Fruit fly (Drosophila melanogaster) whole organism, wandering third instar larva: Measurements from ENCODE around the gene Sodh2.

Source experiments
- CG32264 ChIP-seq: fragments of 200-800 bp; sonication (Bioruptor generic); optimal IDR thresholded peaks from 2 replicates; lab custom pipeline; 2016; ENCODE audit warnings: missing biosample characterization, missing genetic modification characterization
- CrebA ChIP-seq: fragments of 200-800 bp; sonication (Bioruptor generic); optimal IDR thresholded peaks from 2 replicates; lab custom pipeline; 2016; ENCODE audit warnings: missing biosample characterization, mild to moderate bottlenecking, missing genetic modification characterization, borderline replicate concordance
- Dfd ChIP-seq: fragments of >200 bp; optimal IDR thresholded peaks from 2 replicates; lab custom pipeline; 2017; ENCODE audit warnings: missing biosample characterization, missing genetic modification characterization
- Dif ChIP-seq: fragments of 200-275, 200-300 bp; sonication (Bioruptor generic); optimal IDR thresholded peaks from 2 replicates; lab custom pipeline; 2018; ENCODE audit warnings: missing biosample characterization, missing genetic modification characterization; ENCODE audit not compliant: partially characterized antibody
- GATAd ChIP-seq: sonication (Bioruptor generic); optimal IDR thresholded peaks from 2 replicates; lab custom pipeline; 2016; ENCODE audit warnings: missing biosample characterization, missing genetic modification characterization
- HLH106 ChIP-seq: fragments of 200-800 bp; optimal IDR thresholded peaks from 3 replicates; lab custom pipeline; 2019; ENCODE audit warnings: missing biosample characterization, mild to moderate bottlenecking, missing genetic modification characterization, moderate library complexity
- Hnf4 ChIP-seq: fragments of 200-800 bp; sonication (Bioruptor generic); optimal IDR thresholded peaks from 2 replicates; lab custom pipeline; 2016; ENCODE audit warnings: missing biosample characterization, mild to moderate bottlenecking, missing genetic modification characterization
- Hr78 ChIP-seq: fragments of >200 bp; optimal IDR thresholded peaks from 2 replicates; lab custom pipeline; 2017; ENCODE audit warnings: missing biosample characterization, missing genetic modification characterization
- Hr83 ChIP-seq: fragments of 200-300 bp; sonication (Bioruptor generic); optimal IDR thresholded peaks from 2 replicates; lab custom pipeline; 2016; ENCODE audit warnings: missing biosample characterization, mild to moderate bottlenecking, missing genetic modification characterization, moderate library complexity; ENCODE audit not compliant: poor library complexity, severe bottlenecking
- Jra ChIP-seq: sonication (Bioruptor generic); optimal IDR thresholded peaks from 2 replicates; lab custom pipeline; 2016; ENCODE audit warnings: missing biosample characterization, missing genetic modification characterization
- Mio ChIP-seq: sonication (Bioruptor generic); optimal IDR thresholded peaks from 2 replicates; lab custom pipeline; 2016; ENCODE audit warnings: missing biosample characterization, missing genetic modification characterization
- Myc ChIP-seq: fragments of >200 bp; optimal IDR thresholded peaks from 2 replicates; lab custom pipeline; 2017
- N ChIP-seq: fragments of >200 bp; optimal IDR thresholded peaks from 2 replicates; lab custom pipeline; 2018; ENCODE audit warnings: missing biosample characterization, missing external identifiers, missing genetic modification characterization
- Rel ChIP-seq, 2 experiments: fragments of 200-800 bp; sonication (Bioruptor generic) in 1 of 2; optimal IDR thresholded peaks; 2 replicates in 1 of 2; 3 replicates in 1 of 2; lab custom pipeline; 2016 to 2019; ENCODE audit warnings: mild to moderate bottlenecking in 2 of 2, missing biosample characterization in 2 of 2, missing genetic modification characterization in 2 of 2, moderate library complexity in 1 of 2
- Sp1 ChIP-seq: fragments of 200-800 bp; sonication (Bioruptor generic); optimal IDR thresholded peaks from 3 replicates; lab custom pipeline; 2019; ENCODE audit warnings: missing biosample characterization, mild to moderate bottlenecking, missing genetic modification characterization, moderate library complexity
- Vsx2 ChIP-seq: fragments of 200-300, 225-300 bp; sonication (Bioruptor generic); optimal IDR thresholded peaks from 2 replicates; lab custom pipeline; 2018; ENCODE audit warnings: missing biosample characterization, missing genetic modification characterization; ENCODE audit not compliant: partially characterized antibody
- br ChIP-seq: fragments of 200-800 bp; sonication (Bioruptor generic); optimal IDR thresholded peaks from 2 replicates; lab custom pipeline; 2016; ENCODE audit warnings: missing biosample characterization, missing genetic modification characterization
- dl ChIP-seq, 2 experiments: fragments of 175-275, 200-275 bp in 1 of 2; fragments of 200-275 bp in 1 of 2; sonication (Bioruptor generic); optimal IDR thresholded peaks; lab custom pipeline; 2018; ENCODE audit warnings: mild to moderate bottlenecking in 2 of 2, missing biosample characterization in 2 of 2, missing genetic modification characterization in 2 of 2, moderate library complexity in 2 of 2; ENCODE audit not compliant: partially characterized antibody in 2 of 2, insufficient read depth in 1 of 2
- dmrt93B ChIP-seq: fragments of 200-800 bp; sonication (Bioruptor generic); optimal IDR thresholded peaks from 2 replicates; lab custom pipeline; 2018; ENCODE audit warnings: missing biosample characterization, mild to moderate bottlenecking, missing genetic modification characterization
- dsf ChIP-seq: sonication (Bioruptor generic); optimal IDR thresholded peaks from 2 replicates; lab custom pipeline; 2016; ENCODE audit warnings: missing biosample characterization, missing genetic modification characterization, borderline replicate concordance
- foxo ChIP-seq, 2 experiments: fragments of 200-800 bp; sonication (Bioruptor generic); optimal IDR thresholded peaks; 2 replicates in 1 of 2; 3 replicates in 1 of 2; lab custom pipeline; 2016 to 2017; ENCODE audit warnings: missing biosample characterization in 2 of 2, missing genetic modification characterization in 2 of 2
- fru ChIP-seq: fragments of 200-800 bp; sonication (Bioruptor generic); optimal IDR thresholded peaks from 3 replicates; lab custom pipeline; 2016; ENCODE audit warnings: missing biosample characterization, mild to moderate bottlenecking, missing genetic modification characterization
- h ChIP-seq: fragments of 200-800 bp; sonication (Bioruptor generic); optimal IDR thresholded peaks from 3 replicates; lab custom pipeline; 2016; ENCODE audit warnings: missing biosample characterization, mild to moderate bottlenecking, missing genetic modification characterization
- jim ChIP-seq: fragments of 175-275, 200-325 bp; sonication (Bioruptor generic); optimal IDR thresholded peaks from 2 replicates; lab custom pipeline; 2016; ENCODE audit warnings: missing biosample characterization, mild to moderate bottlenecking, missing genetic modification characterization
- lola ChIP-seq: fragments of >200 bp; optimal IDR thresholded peaks from 2 replicates; lab custom pipeline; 2017; ENCODE audit warnings: missing biosample characterization, missing genetic modification characterization
- pan ChIP-seq: fragments of >200 bp; optimal IDR thresholded peaks from 2 replicates; lab custom pipeline; 2017
- psq ChIP-seq: fragments of 200-800 bp; sonication (Bioruptor generic); optimal IDR thresholded peaks from 3 replicates; lab custom pipeline; 2017; ENCODE audit warnings: missing biosample characterization, mild to moderate bottlenecking, missing genetic modification characterization, moderate library complexity
- rgr ChIP-seq: fragments of 200-800 bp; sonication (Bioruptor generic); optimal IDR thresholded peaks from 3 replicates; lab custom pipeline; 2016; ENCODE audit warnings: missing biosample characterization, mild to moderate bottlenecking, missing genetic modification characterization
- sv ChIP-seq: fragments of 200-800 bp; sonication (Bioruptor generic); optimal IDR thresholded peaks from 3 replicates; lab custom pipeline; 2016; ENCODE audit warnings: missing biosample characterization, missing genetic modification characterization
- tai ChIP-seq: sonication (Bioruptor generic); optimal IDR thresholded peaks from 2 replicates; lab custom pipeline; 2016; ENCODE audit warnings: missing biosample characterization, missing genetic modification characterization
- usp ChIP-seq: fragments of >200 bp; optimal IDR thresholded peaks from 2 replicates; lab custom pipeline; 2017; ENCODE audit warnings: missing biosample characterization, missing genetic modification characterization

Sodh2 gene

dm6 chr3R:10850636-10851035, 25.5 kb upstream of the Sodh2 start:
- TF ChIP-seq tai (GFP tag; lab: Kevin White, UChicago) (no peak), dmrt93B (GFP tag; lab: Kevin White, UChicago) (no peak), lola (GFP tag; lab: Kevin White, UChicago) (no peak), HLH106 (tag; lab: Kevin White, UChicago) (no peak), N (GFP tag; lab: Kevin White, UChicago) (no peak), Hr78 (GFP tag; lab: Kevin White, UChicago) (no peak), CG32264 (no peak), Mio (no peak), Jra (no peak), fru (GFP tag; lab: Kevin White, UChicago) (no peak), rgr (GFP tag; lab: Kevin White, UChicago) (no peak), Sp1 (GFP tag; lab: Kevin White, UChicago) (no peak), h (no peak)

dm6 chr3R:10852232-10852774, 23.9 kb upstream of the Sodh2 start, which contains the start of gene CG4565:
Gene CG4565, plus strand, starts transcription at chr3R:10852724.
- no peak for TF ChIP-seq lola (GFP tag; lab: Kevin White, UChicago)
- TF ChIP-seq dsf (GFP tag; lab: Kevin White, UChicago), result no peak
- peak; percentile 67 for TF ChIP-seq Myc (lab: Kevin White, UChicago)
- no peak for TF ChIP-seq tai (GFP tag; lab: Kevin White, UChicago)
- TF ChIP-seq br, result no peak
- TF ChIP-seq dmrt93B (GFP tag; lab: Kevin White, UChicago), result no peak
- TF ChIP-seq Dif (GFP tag; lab: Kevin White, UChicago), result peak; percentile 44
- TF ChIP-seq GATAd (GFP tag; lab: Kevin White, UChicago), result no peak
- no peak for TF ChIP-seq Dfd (GFP tag; lab: Kevin White, UChicago)
- TF ChIP-seq Hr83 (GFP tag; lab: Kevin White, UChicago), result no peak
- TF ChIP-seq CrebA (GFP tag; lab: Kevin White, UChicago), result no peak
- no peak for TF ChIP-seq sv
- TF ChIP-seq Mio, result no peak
- TF ChIP-seq fru (GFP tag; lab: Kevin White, UChicago), result no peak
- TF ChIP-seq Hr78 (GFP tag; lab: Kevin White, UChicago), result no peak
- TF ChIP-seq usp (GFP tag; lab: Kevin White, UChicago), result no peak
- TF ChIP-seq h, result no peak
- peak; percentile 64 for TF ChIP-seq Vsx2 (GFP tag; lab: Kevin White, UChicago)
- no peak for TF ChIP-seq CG32264
- TF ChIP-seq psq, result no peak
- TF ChIP-seq Rel (GFP tag; optimal IDR thresholded peaks at IDR 0.05; lab: Kevin White, UChicago), result no peak
- no peak for TF ChIP-seq Rel (tag; optimal IDR thresholded peaks at IDR 0.05; lab: Kevin White, UChicago)
- no peak for TF ChIP-seq dl (GFP tag; optimal IDR thresholded peaks at IDR 0.05; lab: Kevin White, UChicago; ENCODE audit: insufficient read depth in 1 of 2, partially characterized antibody in 2 of 2)

dm6 chr3R:10854243-10854874, 21.8 kb upstream of the Sodh2 start, which contains the start of the genes CG6567 and CG4511:
Gene CG6567, minus strand, starts transcription at chr3R:10854451.
Gene CG4511, plus strand, starts transcription at chr3R:10854501.
- no peak for TF ChIP-seq dmrt93B (GFP tag; lab: Kevin White, UChicago)
- TF ChIP-seq N (GFP tag; lab: Kevin White, UChicago), result no peak
- no peak for TF ChIP-seq Myc (lab: Kevin White, UChicago)
- no peak for TF ChIP-seq Mio
- TF ChIP-seq jim (GFP tag; lab: Kevin White, UChicago), result no peak
- TF ChIP-seq dsf (GFP tag; lab: Kevin White, UChicago), result no peak
- no peak for TF ChIP-seq br
- TF ChIP-seq pan (lab: Kevin White, UChicago), result no peak
- TF ChIP-seq Jra, result no peak
- TF ChIP-seq rgr (GFP tag; lab: Kevin White, UChicago), result no peak
- TF ChIP-seq Dif (GFP tag; lab: Kevin White, UChicago), result no peak
- TF ChIP-seq Rel (GFP tag; optimal IDR thresholded peaks at IDR 0.05; lab: Kevin White, UChicago), result no peak
- no peak for TF ChIP-seq Rel (tag; optimal IDR thresholded peaks at IDR 0.05; lab: Kevin White, UChicago)
- no peak for TF ChIP-seq HLH106 (tag; lab: Kevin White, UChicago)
- no peak for TF ChIP-seq foxo (GFP tag; optimal IDR thresholded peaks at IDR 0.05; lab: Kevin White, UChicago)
- no peak for TF ChIP-seq Hr78 (GFP tag; lab: Kevin White, UChicago)
- no peak for TF ChIP-seq Hnf4
- no peak for TF ChIP-seq tai (GFP tag; lab: Kevin White, UChicago)
